Fruit fly (Drosophila melanogaster) whole organism, adult: Measurements from ENCODE around the gene CG10435.

Experiments
- CG1620 ChIP-seq: fragments of 200-800 bp; sonication (Bioruptor generic); optimal IDR thresholded peaks from 2 replicates; lab custom pipeline; 2016; ENCODE audit warnings: missing biosample characterization, missing genetic modification characterization
- CG33017 ChIP-seq: fragments of 200-800 bp; sonication (Bioruptor generic); optimal IDR thresholded peaks from 2 replicates; lab custom pipeline; 2018; ENCODE audit warnings: missing biosample characterization, mild to moderate bottlenecking, missing genetic modification characterization, moderate library complexity
- CG7045 ChIP-seq: fragments of 200-800 bp; sonication (Bioruptor generic); optimal IDR thresholded peaks from 2 replicates; lab custom pipeline; 2017; ENCODE audit warnings: missing biosample characterization, mild to moderate bottlenecking, missing genetic modification characterization
- CG7101 ChIP-seq: fragments of 200-800 bp; sonication (Bioruptor generic); optimal IDR thresholded peaks from 2 replicates; lab custom pipeline; 2018; ENCODE audit warnings: missing biosample characterization, mild to moderate bottlenecking, missing genetic modification characterization, moderate library complexity
- Crg-1 ChIP-seq: fragments of 200-800 bp; sonication (Bioruptor generic); optimal IDR thresholded peaks from 2 replicates; lab custom pipeline; 2016; ENCODE audit warnings: missing biosample characterization, missing genetic modification characterization
- Hr96 ChIP-seq: fragments of 200-800 bp; sonication (Bioruptor generic); optimal IDR thresholded peaks from 2 replicates; lab custom pipeline; 2016; ENCODE audit warnings: missing biosample characterization, missing genetic modification characterization
- Mnt ChIP-seq: fragments of 200-800 bp; sonication (Bioruptor generic); optimal IDR thresholded peaks from 2 replicates; lab custom pipeline; 2016; ENCODE audit warnings: missing biosample characterization, mild to moderate bottlenecking, missing genetic modification characterization
- cic ChIP-seq: fragments of 200-800 bp; sonication (Bioruptor generic); optimal IDR thresholded peaks from 2 replicates; lab custom pipeline; 2017; ENCODE audit warnings: missing biosample characterization, mild to moderate bottlenecking, missing genetic modification characterization, moderate library complexity
- ovo ChIP-seq: fragments of 200-800 bp; sonication (Bioruptor generic); optimal IDR thresholded peaks from 2 replicates; lab custom pipeline; 2016; ENCODE audit warnings: missing biosample characterization, missing genetic modification characterization
- pad ChIP-seq: fragments of 200-800 bp; sonication (Bioruptor generic); optimal IDR thresholded peaks from 3 replicates; lab custom pipeline; 2017; ENCODE audit warnings: missing biosample characterization, missing genetic modification characterization, mild to moderate bottlenecking, moderate library complexity, missing genetic modification reagents
- tj ChIP-seq: fragments of 200-800 bp; sonication (Bioruptor generic); optimal IDR thresholded peaks from 3 replicates; lab custom pipeline; 2017; ENCODE audit warnings: missing biosample characterization, mild to moderate bottlenecking, missing genetic modification characterization, moderate library complexity

dm6 chr3R:7980222-7980621, 32.8 kb downstream of the CG10435 start, which contains the start of gene Sfp84E:
- no peak for TF ChIP-seq Hr96 (GFP tag; lab: Kevin White, UChicago)
- TF ChIP-seq pad (GFP tag; lab: Kevin White, UChicago), result no peak
- no peak for TF ChIP-seq tj (GFP tag; lab: Kevin White, UChicago)
- no peak for TF ChIP-seq CG7101 (tag; lab: Kevin White, UChicago)
- no peak for TF ChIP-seq cic
- no peak for TF ChIP-seq Crg-1 (GFP tag; lab: Kevin White, UChicago)
- TF ChIP-seq CG33017 (tag; lab: Kevin White, UChicago), result no peak
- no peak for TF ChIP-seq Mnt (GFP tag; lab: Kevin White, UChicago)
- no peak for TF ChIP-seq CG7045
- TF ChIP-seq CG1620, result no peak
- no peak for TF ChIP-seq ovo (GFP tag; lab: Kevin White, UChicago)
